Worm (Caenorhabditis elegans): Measurements from ENCODE around the gene T02G5.14.

DNA sequence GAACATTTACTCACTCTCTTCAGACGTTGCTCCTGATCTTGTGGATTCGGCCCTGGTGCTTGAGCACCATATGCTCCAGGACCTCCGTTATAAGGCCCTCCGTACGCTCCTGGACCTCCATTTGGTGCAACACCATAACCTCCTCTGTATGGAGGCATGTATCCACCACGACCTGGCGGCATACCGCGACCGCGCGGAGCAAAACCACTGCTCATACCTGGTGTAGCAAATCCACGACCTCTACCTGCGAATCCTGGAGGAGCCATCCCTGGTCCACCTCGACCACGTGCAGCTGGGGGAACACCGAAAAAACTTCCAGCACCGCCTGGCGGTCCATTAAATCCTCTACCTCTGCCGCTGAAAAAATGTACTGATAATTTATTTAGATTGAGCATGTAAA lies 34.7 kb upstream of the T02G5.14 start:
- TF ChIP-seq ces-1 (GFP tag; optimal IDR thresholded peaks at IDR 0.05), result no peak
- TF ChIP-seq mef-2 (tag; optimal IDR thresholded peaks at IDR 0.05), result no peak
- no peak for TF ChIP-seq mdl-1 (tag; optimal IDR thresholded peaks at IDR 0.05)
- TF ChIP-seq nhr-77 (tag; optimal IDR thresholded peaks at IDR 0.05), result no peak
- no peak for TF ChIP-seq blmp-1 (tag; optimal IDR thresholded peaks at IDR 0.05)
- no peak for TF ChIP-seq fos-1 (tag; optimal IDR thresholded peaks at IDR 0.05)
- no peak for TF ChIP-seq efl-1 (optimal IDR thresholded peaks at IDR 0.05)
- peak in 1 of 2 experiments; percentile 59 for TF ChIP-seq efl-1 (GFP tag; optimal IDR thresholded peaks at IDR 0.05 in 1 of 2)
- no peak for TF ChIP-seq elt-3 (tag; optimal IDR thresholded peaks at IDR 0.05)
- TF ChIP-seq grh-1 (GFP tag; IDR thresholded peaks at IDR 0.05), result no peak
- TF ChIP-seq dsc-1 (tag; optimal IDR thresholded peaks at IDR 0.05), result no peak
- no peak for TF ChIP-seq alr-1 (tag; optimal IDR thresholded peaks at IDR 0.05; ENCODE audit: borderline replicate concordance)
- TF ChIP-seq tbx-2 (tag; optimal IDR thresholded peaks at IDR 0.05), result no peak
- TF ChIP-seq nhr-12 (tag; optimal IDR thresholded peaks at IDR 0.05), result no peak
- TF ChIP-seq nhr-11 (tag; optimal IDR thresholded peaks at IDR 0.05), result no peak

Data from whole organism, L1 larva.